Fruit fly (Drosophila melanogaster) whole organism: Measurements from ENCODE around the gene Slmap.

ENCODE experiments used
- psq ChIP-seq: fragments of >200 bp; optimal IDR thresholded peaks from 2 replicates; lab custom pipeline; 2017
- usp ChIP-seq: fragments of >200 bp; optimal IDR thresholded peaks from 2 replicates; lab custom pipeline; 2017; ENCODE audit warnings: missing biosample characterization, missing genetic modification characterization, mixed read lengths

- TF ChIP-seq usp (GFP tag; lab: Kevin White, UChicago) (no peak), psq (lab: Kevin White, UChicago) (no peak)
Measured at dm6 chr2L:22575346-22575745, 3.5 kb upstream of the Slmap start.
